Worm (Caenorhabditis elegans): ENCODE results near the gene C25F9.8.

DNA sequence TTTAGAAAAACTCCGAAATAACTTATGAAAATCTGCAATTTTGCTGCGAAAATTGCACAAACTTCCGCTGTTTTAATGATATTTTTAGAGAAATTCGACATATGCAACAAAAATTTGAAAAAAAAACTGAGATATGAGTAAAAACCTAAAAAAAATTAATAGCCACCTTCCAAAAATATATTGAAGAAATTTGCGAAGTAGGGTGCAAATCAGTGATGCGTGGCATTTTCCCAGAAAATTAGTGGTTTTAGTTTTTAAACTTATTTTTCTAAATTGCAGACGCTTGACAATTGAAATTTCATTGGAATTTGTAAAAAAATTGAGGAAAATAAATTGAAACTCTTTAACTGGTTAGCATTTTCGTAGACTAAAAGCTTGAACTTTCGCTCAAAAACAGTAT lies 4.0 kb downstream of the C25F9.8 start, which contains the start of gene C25F9.13:
- TF ChIP-seq klf-2 (GFP tag; conservative IDR thresholded peaks at IDR 0.05) = no peak
- no peak for TF ChIP-seq flt-1 (GFP tag; IDR thresholded peaks at IDR 0.05)
- TF ChIP-seq T22C8.4 (GFP tag; IDR thresholded peaks at IDR 0.05) = no peak
- no peak for TF ChIP-seq med-1 (GFP tag; optimal IDR thresholded peaks at IDR 0.05; ENCODE audit: insufficient read depth)

All from whole organism, midembryonic.